Worm (Caenorhabditis elegans): ENCODE measurements around the gene rrp-8.

rrp-8 gene

ce11 chrIV:445377-445776, 49.0 kb downstream of the rrp-8 start, which contains the start of gene dpm-1:
Gene dpm-1 (plus strand): TSS chrIV:445677.
- no peak for TF ChIP-seq nhr-129 (tag; optimal IDR thresholded peaks at IDR 0.05)
- TF ChIP-seq F13H6.1 (tag; optimal IDR thresholded peaks at IDR 0.05), result no peak

Measured in whole organism, L2 larva.